Fruit fly (Drosophila melanogaster): ENCODE measurements around the gene CG42724.

Gene CG42724

dm6 chr3R:6353624-6354352, 14.3 kb downstream of the CG42724 start:
- peak; percentile 45; the same call in 1 of the 2 replicates for TF ChIP-seq HLH3B (GFP tag; IDR thresholded peaks at IDR 0.05)
- TF ChIP-seq Nf-YA (GFP tag; IDR thresholded peaks at IDR 0.05): no peak
- peak; percentile 65 for TF ChIP-seq CG12236 (GFP tag; optimal IDR thresholded peaks at IDR 0.05)
- TF ChIP-seq CG4282 (GFP tag; optimal IDR thresholded peaks at IDR 0.05): peak; percentile 75
- TF ChIP-seq CG30403 (GFP tag; optimal IDR thresholded peaks at IDR 0.05): peak; percentile 86
- TF ChIP-seq CG11696 (GFP tag; IDR thresholded peaks at IDR 0.05): 0 out of 2 replicates have a peak, but pooled peaks have one; percentile 26
- TF ChIP-seq kay (GFP tag; optimal IDR thresholded peaks at IDR 0.05): peak; percentile 57
- peak; percentile 92 for TF ChIP-seq gem (tag; optimal IDR thresholded peaks at IDR 0.05)
- TF ChIP-seq unpg (GFP tag; optimal IDR thresholded peaks at IDR 0.05): no peak
- TF ChIP-seq ems (GFP tag; optimal IDR thresholded peaks at IDR 0.05): peak; percentile 62
- TF ChIP-seq CG7928 (GFP tag; optimal IDR thresholded peaks at IDR 0.05): peak; percentile 2
- peak; percentile 22 for TF ChIP-seq zfh2 (GFP tag; optimal IDR thresholded peaks at IDR 0.05)
- peak; percentile 55 for TF ChIP-seq Xrp1 (GFP tag; IDR thresholded peaks at IDR 0.05)
- peak; percentile 56; the same call in 2 of the 3 replicates for TF ChIP-seq B-H1 (GFP tag; IDR thresholded peaks at IDR 0.05)
- no peak for TF ChIP-seq Nf-YB (GFP tag; optimal IDR thresholded peaks at IDR 0.05)
- no peak for TF ChIP-seq CG14667 (GFP tag; IDR thresholded peaks at IDR 0.05)
- no peak for TF ChIP-seq CG13296 (GFP tag; optimal IDR thresholded peaks at IDR 0.05)
- TF ChIP-seq CG10959 (GFP tag; IDR thresholded peaks at IDR 0.05): no peak
- TF ChIP-seq Bteb2 (GFP tag; optimal IDR thresholded peaks at IDR 0.05): peak; percentile 68
- peak; percentile 30 for TF ChIP-seq Lhr (GFP tag; optimal IDR thresholded peaks at IDR 0.05)
- TF ChIP-seq Mes4 (GFP tag; optimal IDR thresholded peaks at IDR 0.05): peak; percentile 62
- TF ChIP-seq stwl (tag; optimal IDR thresholded peaks at IDR 0.05): no peak
- peak; percentile 55 for TF ChIP-seq CG9817 (tag; optimal IDR thresholded peaks at IDR 0.05)
- peak; percentile 99 for TF ChIP-seq D19A (tag; optimal IDR thresholded peaks at IDR 0.05)
- peak; percentile 20 for TF ChIP-seq CG15696 (tag; optimal IDR thresholded peaks at IDR 0.05)
- TF ChIP-seq schlank (tag; optimal IDR thresholded peaks at IDR 0.05): peak; percentile 15
- peak; percentile 12; the same call in 1 of the 3 replicates for TF ChIP-seq otp (GFP tag; IDR thresholded peaks at IDR 0.05)
- TF ChIP-seq phol (tag; optimal IDR thresholded peaks at IDR 0.05): peak; percentile 90
- no peak for TF ChIP-seq gcm (GFP tag; optimal IDR thresholded peaks at IDR 0.05)
- peak; percentile 58 for TF ChIP-seq E2f1 (GFP tag; IDR thresholded peaks at IDR 0.05)
- no peak for TF ChIP-seq MBD-R2 (GFP tag; IDR thresholded peaks at IDR 0.05)
- TF ChIP-seq CG16815 (GFP tag; optimal IDR thresholded peaks at IDR 0.05): peak; percentile 65
- no peak for TF ChIP-seq TFAM (GFP tag; optimal IDR thresholded peaks at IDR 0.05)
- TF ChIP-seq Dfd (GFP tag; optimal IDR thresholded peaks at IDR 0.05): no peak
- peak; percentile 52 to 70 for TF ChIP-seq dpn (GFP tag; optimal IDR thresholded peaks at IDR 0.05)
- 0 out of 3 replicates have a peak, but pooled peaks have one; percentile 22 for TF ChIP-seq ase (GFP tag; IDR thresholded peaks at IDR 0.05)
- TF ChIP-seq lola (GFP tag; optimal IDR thresholded peaks at IDR 0.05): peak in 1 of 3 experiments; percentile 81
- TF ChIP-seq tup (GFP tag; optimal IDR thresholded peaks at IDR 0.05): peak; percentile 16
- no peak for TF ChIP-seq CG13894 (tag; optimal IDR thresholded peaks at IDR 0.05)
- TF ChIP-seq CG34422 (GFP tag; IDR thresholded peaks at IDR 0.05): 0 out of 3 replicates have a peak, but pooled peaks have one; percentile 23
- TF ChIP-seq CG4617 (GFP tag; optimal IDR thresholded peaks at IDR 0.05; ENCODE audit: borderline replicate concordance): peak; percentile 49
- TF ChIP-seq hth (optimal IDR thresholded peaks at IDR 0.05): no peak
- no peak; the same call in 1 of the 2 replicates for TF ChIP-seq vvl (GFP tag; IDR thresholded peaks at IDR 0.05)
- TF ChIP-seq tgo (GFP tag; IDR thresholded peaks at IDR 0.05): peak; percentile 72
- TF ChIP-seq Sox102F (GFP tag; optimal IDR thresholded peaks at IDR 0.05): peak; percentile 92
- TF ChIP-seq Gug (GFP tag; IDR thresholded peaks at IDR 0.05): peak; percentile 18; the same call in 1 of the 4 replicates
- no peak for TF ChIP-seq CG14710 (tag; optimal IDR thresholded peaks at IDR 0.05)
- peak; percentile 70 for TF ChIP-seq bab2 (GFP tag; optimal IDR thresholded peaks at IDR 0.05)
- no peak for TF ChIP-seq corto (GFP tag; optimal IDR thresholded peaks at IDR 0.05)
